Worm (Caenorhabditis elegans): Measurements from ENCODE around the gene F23B12.7.

DNA sequence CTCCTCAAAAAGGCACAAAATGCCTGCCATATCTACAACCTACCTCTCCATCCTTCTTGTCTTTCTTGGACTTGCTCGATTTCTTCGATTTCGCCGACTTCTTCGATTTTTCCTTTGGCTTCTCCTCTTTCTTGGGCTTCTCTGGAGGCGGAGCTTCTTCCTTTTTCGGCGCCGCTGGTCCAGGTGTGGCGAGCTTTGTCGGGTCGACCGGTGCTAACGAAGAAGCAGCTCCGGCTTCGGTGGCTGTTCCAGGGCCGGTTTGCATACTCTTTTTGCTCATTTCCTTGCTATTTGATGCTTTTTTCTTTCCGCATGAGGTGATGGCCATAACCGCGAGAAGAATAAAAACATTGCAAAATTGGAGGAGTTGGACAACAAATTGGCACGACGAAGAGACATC lies 31.0 kb downstream of the F23B12.7 start:
- TF ChIP-seq egl-27 (tag; optimal IDR thresholded peaks at IDR 0.05) (no peak), ceh-9 (tag; optimal IDR thresholded peaks at IDR 0.05) (no peak), snpc-4 (tag; optimal IDR thresholded peaks at IDR 0.05) (no peak), ama-1 (optimal IDR thresholded peaks at IDR 0.05) (no peak)
